Worm (Caenorhabditis elegans): ENCODE results near the gene H43E16.1.

- TF ChIP-seq nhr-42 (GFP tag; IDR thresholded peaks at IDR 0.05) (no peak), mxl-3 (GFP tag; optimal IDR thresholded peaks at IDR 0.05) (no peak), lin-15B (tag; optimal IDR thresholded peaks at IDR 0.05) (no peak), nhr-237 (tag; optimal IDR thresholded peaks at IDR 0.05) (no peak), lin-13 (GFP tag; optimal IDR thresholded peaks at IDR 0.05) (no peak), F26F4.8 (GFP tag; conservative IDR thresholded peaks at IDR 0.05) (no peak)
Observed at ce11 chrII:6628397-6628796, 45.7 kb upstream of the H43E16.1 start.
